Worm (Caenorhabditis elegans) whole organism, L4 larva: Measurements from ENCODE around the gene ZK1128.1.
A peak's percentile ranks its signal among the peaks of the same experiment; 100 is the strongest.

Experiments used
- F10B5.3 ChIP-seq: sonication (generic microtip); optimal IDR thresholded peaks from 2 replicates; lab custom pipeline; 2016; ENCODE audit warnings: mild to moderate bottlenecking, missing genetic modification characterization, missing compliant biosample characterization
- F37D6.2 ChIP-seq: sonication (generic microtip); optimal IDR thresholded peaks from 2 replicates; lab custom pipeline; 2016; ENCODE audit warnings: mild to moderate bottlenecking, missing genetic modification characterization, missing compliant biosample characterization
- F44E2.7 ChIP-seq: fragments of 200-800 bp; sonication (Bioruptor generic); IDR thresholded peaks from 2 replicates; pipeline ENCODE4 v2.1.2; 2022; ENCODE audit warnings: missing genetic modification characterization, missing compliant biosample characterization
- Y48G9A.11 ChIP-seq: fragments of 200-800 bp; sonication (Bioruptor generic); IDR thresholded peaks from 2 replicates; pipeline ENCODE4 v1.3.6; 2022; ENCODE audit warnings: missing genetic modification reagents, missing genetic modification characterization, missing compliant biosample characterization
- ZK546.5 ChIP-seq, 2 experiments: sonication (generic microtip); optimal IDR thresholded peaks; 2 replicates each; lab custom pipeline; 2017; ENCODE audit warnings: missing biosample characterization in 2 of 2, missing genetic modification characterization in 2 of 2
- aha-1 ChIP-seq: fragments of 150-350 bp; peaks from one replicate; lab custom pipeline; 2014; ENCODE audit warnings: missing biosample characterization, missing genetic modification characterization
- ceh-32 ChIP-seq: sonication (generic microtip); optimal IDR thresholded peaks from 2 replicates; lab custom pipeline; 2016; ENCODE audit warnings: mild to moderate bottlenecking, missing genetic modification characterization, missing compliant biosample characterization; ENCODE audit not compliant: poor library complexity
- ceh-62 ChIP-seq: sonication (generic microtip); optimal IDR thresholded peaks from 2 replicates; lab custom pipeline; 2017; ENCODE audit warnings: missing biosample characterization, missing genetic modification characterization
- cey-2 ChIP-seq: sonication (generic microtip); optimal IDR thresholded peaks from 3 replicates; lab custom pipeline; 2017; ENCODE audit warnings: missing genetic modification characterization, mild to moderate bottlenecking, missing compliant biosample characterization, antibody characterized with exemption, borderline replicate concordance; ENCODE audit not compliant: insufficient read depth
- ctbp-1 ChIP-seq: fragments of 200-800 bp; sonication (Bioruptor generic); IDR thresholded peaks from 2 replicates; pipeline ENCODE4 v1.3.6; 2022; ENCODE audit warnings: missing genetic modification reagents, missing genetic modification characterization, missing compliant biosample characterization
- daf-19 ChIP-seq: fragments of 200-800 bp; sonication (Bioruptor generic); conservative IDR thresholded peaks from 2 replicates; pipeline ENCODE4 v1.3.6; 2022; ENCODE audit warnings: missing genetic modification characterization, missing compliant biosample characterization
- daf-8 ChIP-seq: fragments of 200-800 bp; sonication (Bioruptor generic); IDR thresholded peaks from 2 replicates; pipeline ENCODE4 v1.3.6; 2022; ENCODE audit warnings: missing genetic modification characterization, missing compliant biosample characterization
- dmd-8 ChIP-seq: fragments of 200-800 bp; sonication (Bioruptor generic); IDR thresholded peaks from 2 replicates; pipeline ENCODE4 v1.3.6; 2022; ENCODE audit warnings: missing genetic modification characterization, missing compliant biosample characterization
- dmd-9 ChIP-seq: fragments of 200-800 bp; sonication (Bioruptor generic); IDR thresholded peaks from 2 replicates; pipeline ENCODE4 v1.3.6; 2022; ENCODE audit warnings: missing genetic modification reagents, missing genetic modification characterization, missing compliant biosample characterization
- dpl-1 ChIP-seq: fragments of 150-350 bp; optimal IDR thresholded peaks from 2 replicates; lab custom pipeline; 2014; ENCODE audit warnings: missing biosample characterization, missing genetic modification reagents, missing genetic modification characterization
- duxl-1 ChIP-seq: sonication (generic microtip); optimal IDR thresholded peaks from 2 replicates; lab custom pipeline; 2016; ENCODE audit warnings: mild to moderate bottlenecking, missing genetic modification characterization, moderate library complexity, missing compliant biosample characterization; ENCODE audit not compliant: poor library complexity
- dve-1 ChIP-seq: sonication (generic microtip); optimal IDR thresholded peaks from 2 replicates; lab custom pipeline; 2017; ENCODE audit warnings: antibody characterized with exemption, mild to moderate bottlenecking, missing genetic modification characterization, missing compliant biosample characterization; ENCODE audit not compliant: insufficient read depth
- egl-43 ChIP-seq: fragments of 200-800 bp; sonication (Bioruptor generic); IDR thresholded peaks from 2 replicates; pipeline ENCODE4 v1.3.6; 2022; ENCODE audit warnings: missing genetic modification reagents, missing genetic modification characterization, missing compliant biosample characterization
- fkh-10 ChIP-seq: fragments of 150-350 bp; optimal IDR thresholded peaks from 2 replicates; lab custom pipeline; 2014; ENCODE audit warnings: missing biosample characterization, missing genetic modification reagents, missing genetic modification characterization
- fos-1 ChIP-seq: fragments of 150-350 bp; optimal IDR thresholded peaks from 2 replicates; lab custom pipeline; 2014; ENCODE audit warnings: missing biosample characterization, missing genetic modification characterization
- gei-8 ChIP-seq: fragments of 200-800 bp; sonication (Bioruptor generic); optimal IDR thresholded peaks from 2 replicates; lab custom pipeline; 2018; ENCODE audit warnings: mild to moderate bottlenecking, missing genetic modification characterization, missing compliant biosample characterization
- hif-1 ChIP-seq, 2 experiments: sonication (generic microtip); optimal IDR thresholded peaks; 2 replicates each; lab custom pipeline; 2016 to 2017; ENCODE audit warnings: missing compliant biosample characterization in 2 of 2, missing genetic modification characterization in 2 of 2, missing genetic modification reagents in 2 of 2, missing genotype in 2 of 2, mild to moderate bottlenecking in 1 of 2
- hlh-11 ChIP-seq: fragments of 200-800 bp; sonication (Bioruptor generic); optimal IDR thresholded peaks from 2 replicates; lab custom pipeline; 2018; ENCODE audit warnings: mild to moderate bottlenecking, missing genetic modification characterization, missing compliant biosample characterization
- hlh-30 ChIP-seq: sonication (generic microtip); optimal IDR thresholded peaks from 2 replicates; lab custom pipeline; 2017; ENCODE audit warnings: antibody characterized with exemption, mild to moderate bottlenecking, missing genetic modification characterization, missing compliant biosample characterization; ENCODE audit not compliant: insufficient read depth
- jun-1 ChIP-seq: fragments of 150-350 bp; optimal IDR thresholded peaks from 2 replicates; lab custom pipeline; 2014; ENCODE audit warnings: missing biosample characterization, missing genetic modification reagents, missing genetic modification characterization
- lim-7 ChIP-seq: fragments of 200-800 bp; sonication (Bioruptor generic); IDR thresholded peaks from 2 replicates; pipeline ENCODE4 v1.3.6; 2022; ENCODE audit warnings: missing genetic modification characterization, missing compliant biosample characterization
- lin-39 ChIP-seq: fragments of 150-350 bp; optimal IDR thresholded peaks from 2 replicates; lab custom pipeline; 2014; ENCODE audit warnings: missing biosample characterization, missing genetic modification reagents, missing genetic modification characterization
- lsy-2 ChIP-seq, 2 experiments: fragments of 150-350 bp in 1 of 2; sonication (generic microtip) in 1 of 2; optimal IDR thresholded peaks; 2 replicates each; lab custom pipeline; 2014 to 2017; ENCODE audit warnings: missing biosample characterization in 2 of 2, missing genetic modification characterization in 2 of 2
- madf-5 ChIP-seq, 2 experiments: fragments of 200-800 bp; sonication (Bioruptor generic); IDR thresholded peaks; 2 replicates each; pipeline ENCODE4 v1.3.6; 2022; ENCODE audit warnings: missing compliant biosample characterization in 2 of 2, missing genetic modification characterization in 2 of 2
- mes-2 ChIP-seq: sonication (generic microtip); optimal IDR thresholded peaks from 2 replicates; lab custom pipeline; 2016; ENCODE audit warnings: missing genotype, mild to moderate bottlenecking, missing genetic modification characterization, missing compliant biosample characterization; ENCODE audit not compliant: poor library complexity, severe bottlenecking
- nhr-102 ChIP-seq: sonication (generic microtip); optimal IDR thresholded peaks from 2 replicates; lab custom pipeline; 2016; ENCODE audit warnings: mild to moderate bottlenecking, missing genetic modification characterization, moderate library complexity, missing compliant biosample characterization
- nhr-237 ChIP-seq: sonication (generic microtip); optimal IDR thresholded peaks from 2 replicates; lab custom pipeline; 2017; ENCODE audit warnings: missing biosample characterization, missing genetic modification characterization
- nhr-25 ChIP-seq: sonication (generic microtip); optimal IDR thresholded peaks from 2 replicates; lab custom pipeline; 2017; ENCODE audit warnings: missing genetic modification characterization, mild to moderate bottlenecking, missing compliant biosample characterization, antibody characterized with exemption, moderate library complexity, borderline replicate concordance; ENCODE audit not compliant: insufficient read depth
- nhr-28 ChIP-seq: fragments of 150-350 bp; optimal IDR thresholded peaks from 2 replicates; lab custom pipeline; 2014; ENCODE audit warnings: missing biosample characterization, missing genetic modification characterization
- nhr-42 ChIP-seq: fragments of 200-800 bp; sonication (Bioruptor generic); IDR thresholded peaks from 2 replicates; pipeline ENCODE4 v1.3.6; 2022; ENCODE audit warnings: missing genetic modification characterization, missing compliant biosample characterization
- nhr-6 ChIP-seq: fragments of 150-350 bp; optimal IDR thresholded peaks from 2 replicates; lab custom pipeline; 2014; ENCODE audit warnings: missing biosample characterization, missing genetic modification characterization
- pqm-1 ChIP-seq: sonication (generic microtip); optimal IDR thresholded peaks from 2 replicates; lab custom pipeline; 2017; ENCODE audit warnings: missing biosample characterization, missing genetic modification characterization
- sdz-12 ChIP-seq: fragments of 200-800 bp; sonication (Bioruptor generic); optimal IDR thresholded peaks from 2 replicates; lab custom pipeline; 2018; ENCODE audit warnings: mild to moderate bottlenecking, missing genetic modification characterization, missing compliant biosample characterization
- set-16 ChIP-seq: fragments of 200-800 bp; sonication (Bioruptor generic); IDR thresholded peaks from 2 replicates; pipeline ENCODE4 v1.3.6; 2022; ENCODE audit warnings: missing genetic modification reagents, missing genetic modification characterization, missing compliant biosample characterization
- snpc-1.2 ChIP-seq: fragments of 200-800 bp; sonication (Bioruptor generic); IDR thresholded peaks from 2 replicates; pipeline ENCODE4 v1.3.6; 2022; ENCODE audit warnings: missing genetic modification reagents, missing genetic modification characterization, missing compliant biosample characterization
- snpc-4 ChIP-seq: fragments of 150-350 bp; optimal IDR thresholded peaks from 2 replicates; lab custom pipeline; 2014; ENCODE audit warnings: missing biosample characterization, missing genetic modification characterization
- spr-1 ChIP-seq: sonication (generic microtip); optimal IDR thresholded peaks from 2 replicates; lab custom pipeline; 2016; ENCODE audit warnings: mild to moderate bottlenecking, missing genetic modification characterization, missing compliant biosample characterization
- spr-3 ChIP-seq: fragments of 200-800 bp; sonication (Bioruptor generic); optimal IDR thresholded peaks from 2 replicates; lab custom pipeline; 2018; ENCODE audit warnings: mild to moderate bottlenecking, missing genetic modification characterization, missing compliant biosample characterization
- tag-97 ChIP-seq: fragments of 200-800 bp; sonication (Bioruptor generic); IDR thresholded peaks from 2 replicates; pipeline ENCODE4 v1.3.6; 2022; ENCODE audit warnings: missing genetic modification characterization, missing compliant biosample characterization
- tra-1 ChIP-seq: fragments of 200-800 bp; sonication (Bioruptor generic); IDR thresholded peaks from 2 replicates; pipeline ENCODE4 v1.3.6; 2022; ENCODE audit warnings: missing genetic modification reagents, missing genetic modification characterization, missing compliant biosample characterization
- unc-39 ChIP-seq: sonication (generic microtip); optimal IDR thresholded peaks from 2 replicates; lab custom pipeline; 2017; ENCODE audit warnings: missing biosample characterization, missing genetic modification characterization
- vab-7 ChIP-seq: fragments of 200-800 bp; sonication (Bioruptor generic); IDR thresholded peaks from 2 replicates; pipeline ENCODE4 v1.3.6; 2022; ENCODE audit warnings: missing genetic modification reagents, missing genetic modification characterization, missing compliant biosample characterization
- ztf-11 ChIP-seq: fragments of 150-350 bp; optimal IDR thresholded peaks from 2 replicates; lab custom pipeline; 2014; ENCODE audit warnings: missing biosample characterization, missing genetic modification characterization
- ztf-7 ChIP-seq: fragments of 150-350 bp; optimal IDR thresholded peaks from 2 replicates; lab custom pipeline; 2014; ENCODE audit warnings: missing biosample characterization, missing genetic modification characterization

Gene ZK1128.1

ce11 chrIII:10132495-10133450, 18.2 kb upstream of the ZK1128.1 start:
- TF ChIP-seq lim-7 (GFP tag; lab: Robert Waterston, UW) (no peak), nhr-28 (tag; lab: Kevin White, UChicago) (peak; percentile 73), vab-7 (GFP tag; lab: Robert Waterston, UW) (no peak), snpc-4 (tag; lab: Kevin White, UChicago) (no peak), spr-1 (tag; lab: Kevin White, UChicago) (no peak), ctbp-1 (GFP tag; lab: Robert Waterston, UW) (no peak), aha-1 (tag; lab: Kevin White, UChicago) (peak; percentile 87), tra-1 (GFP tag; lab: Robert Waterston, UW) (no peak), F37D6.2 (tag; lab: Kevin White, UChicago) (no peak), daf-8 (GFP tag; lab: Robert Waterston, UW) (no peak), ZK546.5 (tag; optimal IDR thresholded peaks at IDR 0.05; lab: Kevin White, UChicago) (no peak), nhr-237 (tag; lab: Kevin White, UChicago) (no peak), cey-2 (peak; percentile 7), nhr-25 (tag; lab: Kevin White, UChicago) (no peak), gei-8 (GFP tag; lab: Kevin White, UChicago) (no peak), mes-2 (peak; percentile 37), set-16 (GFP tag; lab: Robert Waterston, UW) (peak; percentile 79; the same call in 1 of the 2 replicates), ztf-11 (tag; lab: Kevin White, UChicago) (no peak), nhr-42 (GFP tag; lab: Robert Waterston, UW) (no peak), jun-1 (peak; percentile 17), sdz-12 (GFP tag; lab: Kevin White, UChicago) (no peak), snpc-1.2 (no peak), madf-5 (GFP tag; IDR thresholded peaks at IDR 0.05; lab: Robert Waterston, UW) (no peak), daf-19 (GFP tag; lab: Robert Waterston, UW) (no peak), egl-43 (GFP tag; lab: Robert Waterston, UW) (no peak), F10B5.3 (tag; lab: Kevin White, UChicago) (no peak), dve-1 (tag; lab: Kevin White, UChicago) (peak; percentile 90), tag-97 (GFP tag; lab: Robert Waterston, UW) (no peak), hlh-11 (peak; percentile 73), dmd-9 (GFP tag; lab: Robert Waterston, UW) (no peak), hif-1 (tag; optimal IDR thresholded peaks at IDR 0.05; lab: Kevin White, UChicago) (no peak), F44E2.7 (GFP tag; lab: Robert Waterston, UW) (no peak), pqm-1 (tag; lab: Kevin White, UChicago) (peak; percentile 75), dpl-1 (GFP tag; lab: Kevin White, UChicago) (peak; percentile 25), ztf-7 (tag; lab: Kevin White, UChicago) (no peak), ceh-32 (tag; lab: Kevin White, UChicago) (no peak), duxl-1 (tag; lab: Kevin White, UChicago) (no peak), fos-1 (tag; lab: Kevin White, UChicago) (no peak), nhr-102 (tag; lab: Kevin White, UChicago) (no peak), lin-39 (tag; lab: Kevin White, UChicago) (no peak), ceh-62 (no peak), unc-39 (tag; lab: Kevin White, UChicago) (no peak), lsy-2 (tag; optimal IDR thresholded peaks at IDR 0.05; lab: Kevin White, UChicago) (peak in 1 of 2 experiments; percentile 47), fkh-10 (GFP tag; lab: Kevin White, UChicago) (no peak), spr-3 (no peak), nhr-6 (tag; lab: Kevin White, UChicago) (peak; percentile 20), Y48G9A.11 (GFP tag; lab: Robert Waterston, UW) (no peak), dmd-8 (GFP tag; lab: Robert Waterston, UW) (no peak), hlh-30 (peak; percentile 71)
